Worm (Caenorhabditis elegans): Measurements from ENCODE around the gene R74.2.

R74.2 gene

ce11 chrIII:4150919-4151318 is 37.0 kb upstream of the R74.2 start (continued):
- no peak for TF ChIP-seq eor-1 (tag; optimal IDR thresholded peaks at IDR 0.05)

- TF ChIP-seq elt-2 (tag; optimal IDR thresholded peaks at IDR 0.05) = peak; percentile 27
- peak; percentile 7 for TF ChIP-seq pha-4 (tag; optimal IDR thresholded peaks at IDR 0.05)
- TF ChIP-seq ceh-9 (tag; optimal IDR thresholded peaks at IDR 0.05) = no peak
Observed at ce11 chrIII:4151548-4152104, 36.3 kb upstream of the R74.2 start, which contains the start of the genes wht-3 and har-1. Gene wht-3, minus strand, starts transcription at chrIII:4151598. Gene har-1, plus strand, starts transcription at chrIII:4152054.

ce11 chrIII:4152309-4152708 is 35.7 kb upstream of the R74.2 start:
- no peak for TF ChIP-seq snpc-4 (tag; optimal IDR thresholded peaks at IDR 0.05)
- no peak for TF ChIP-seq nfya-1 (tag; optimal IDR thresholded peaks at IDR 0.05; ENCODE audit: insufficient read depth)
- TF ChIP-seq ceh-9 (tag; optimal IDR thresholded peaks at IDR 0.05) = no peak
- no peak for TF ChIP-seq nhr-43 (tag; optimal IDR thresholded peaks at IDR 0.05; ENCODE audit: poor library complexity, severe bottlenecking)
- TF ChIP-seq nhr-28 (tag; optimal IDR thresholded peaks at IDR 0.05) = no peak
- no peak for TF ChIP-seq aly-2 (tag; optimal IDR thresholded peaks at IDR 0.05)
- TF ChIP-seq ceh-16 (tag; optimal IDR thresholded peaks at IDR 0.05) = no peak
- no peak for TF ChIP-seq ztf-4 (tag; optimal IDR thresholded peaks at IDR 0.05)
- TF ChIP-seq fos-1 (tag; optimal IDR thresholded peaks at IDR 0.05) = no peak
- no peak for TF ChIP-seq nhr-12 (tag; optimal IDR thresholded peaks at IDR 0.05)
- TF ChIP-seq ZK546.5 (tag; optimal IDR thresholded peaks at IDR 0.05) = no peak
- no peak for TF ChIP-seq ceh-82 (tag; optimal IDR thresholded peaks at IDR 0.05)
- no peak for TF ChIP-seq unc-62 (GFP tag; optimal IDR thresholded peaks at IDR 0.05)
- no peak for TF ChIP-seq ceh-28 (tag; optimal IDR thresholded peaks at IDR 0.05)
- no peak for TF ChIP-seq pqm-1 (tag; optimal IDR thresholded peaks at IDR 0.05)
- no peak for TF ChIP-seq daf-12 (tag; optimal IDR thresholded peaks at IDR 0.05)

ce11 chrIII:4152828-4153227 is 35.1 kb upstream of the R74.2 start:
- TF ChIP-seq ztf-11 (tag; optimal IDR thresholded peaks at IDR 0.05) = no peak
- peak; percentile 68 for TF ChIP-seq ama-1 (optimal IDR thresholded peaks at IDR 0.05)
- TF ChIP-seq ceh-28 (tag; optimal IDR thresholded peaks at IDR 0.05) = no peak

ce11 chrIII:4153299-4153698 is 34.7 kb upstream of the R74.2 start, which contains the start of gene glod-4:
Gene glod-4, plus strand, starts transcription at chrIII:4153599.
- no peak for TF ChIP-seq ceh-82 (tag; optimal IDR thresholded peaks at IDR 0.05)
- no peak for TF ChIP-seq lin-39 (tag; optimal IDR thresholded peaks at IDR 0.05)
- no peak for TF ChIP-seq snpc-4 (tag; optimal IDR thresholded peaks at IDR 0.05)
- TF ChIP-seq nfya-1 (tag; optimal IDR thresholded peaks at IDR 0.05; ENCODE audit: insufficient read depth) = no peak
- no peak for TF ChIP-seq fkh-2 (tag; optimal IDR thresholded peaks at IDR 0.05)
- TF ChIP-seq pha-4 (tag; optimal IDR thresholded peaks at IDR 0.05) = no peak

ce11 chrIII:4157298-4157697 is 30.7 kb upstream of the R74.2 start, which contains the start of gene C16C10.9:
Gene C16C10.9, minus strand, starts transcription at chrIII:4157398.
- TF ChIP-seq mml-1 (tag; optimal IDR thresholded peaks at IDR 0.05) (no peak), egl-27 (tag; optimal IDR thresholded peaks at IDR 0.05) (no peak), nhr-77 (tag; optimal IDR thresholded peaks at IDR 0.05) (no peak), lin-39 (tag; optimal IDR thresholded peaks at IDR 0.05) (no peak), unc-39 (tag; optimal IDR thresholded peaks at IDR 0.05) (no peak), nhr-43 (tag; optimal IDR thresholded peaks at IDR 0.05; ENCODE audit: poor library complexity, severe bottlenecking) (no peak), fkh-10 (GFP tag; optimal IDR thresholded peaks at IDR 0.05) (no peak), snpc-4 (tag; optimal IDR thresholded peaks at IDR 0.05) (no peak), skn-1 (tag; optimal IDR thresholded peaks at IDR 0.05) (no peak), lin-15B (tag; optimal IDR thresholded peaks at IDR 0.05) (no peak), nhr-76 (tag; optimal IDR thresholded peaks at IDR 0.05) (no peak), ceh-82 (tag; optimal IDR thresholded peaks at IDR 0.05) (no peak), nhr-28 (tag; optimal IDR thresholded peaks at IDR 0.05) (no peak), ztf-4 (tag; optimal IDR thresholded peaks at IDR 0.05) (no peak), ceh-28 (tag; optimal IDR thresholded peaks at IDR 0.05) (no peak), egl-5 (tag; optimal IDR thresholded peaks at IDR 0.05) (no peak)

All from whole organism, L3 larva.